Worm (Caenorhabditis elegans) whole organism, L4 larva: ENCODE measurements around the gene psa-3.

Experiments
- ZK337.2 ChIP-seq: fragments of 200-800 bp; sonication (Bioruptor generic); IDR thresholded peaks from 2 replicates; pipeline ENCODE4 v1.3.6; 2022; ENCODE audit warnings: missing genetic modification reagents, missing genetic modification characterization, missing compliant biosample characterization
- jun-1 ChIP-seq: fragments of 150-350 bp; optimal IDR thresholded peaks from 2 replicates; lab custom pipeline; 2014; ENCODE audit warnings: missing biosample characterization, missing genetic modification reagents, missing genetic modification characterization
- snpc-4 ChIP-seq: fragments of 150-350 bp; optimal IDR thresholded peaks from 2 replicates; lab custom pipeline; 2014; ENCODE audit warnings: missing biosample characterization, missing genetic modification characterization

- no peak for TF ChIP-seq ZK337.2 (GFP tag; lab: Robert Waterston, UW)
- TF ChIP-seq jun-1, result no peak
- no peak for TF ChIP-seq snpc-4 (tag; lab: Kevin White, UChicago)
Observed at ce11 chrX:15395723-15396122, 12.0 kb upstream of the psa-3 start.
